Fruit fly (Drosophila melanogaster) whole organism, embryonic: ENCODE measurements around the gene CG32280.
A peak's percentile ranks its signal among the peaks of the same experiment; 100 is the strongest.

Experiments
- Asciz ChIP-seq: fragments of 200-800 bp; sonication (Bioruptor generic); optimal IDR thresholded peaks from 2 replicates; lab custom pipeline; 2017; ENCODE audit warnings: missing biosample characterization, mild to moderate bottlenecking, missing genetic modification characterization, missing genetic modification reagents
- Atf3 ChIP-seq: fragments of 200-800 bp; sonication (Bioruptor generic); optimal IDR thresholded peaks from 3 replicates; lab custom pipeline; 2016; ENCODE audit warnings: missing biosample characterization, missing genetic modification characterization
- Awh ChIP-seq: fragments of 200-800 bp; sonication (Bioruptor generic); IDR thresholded peaks from 2 replicates; pipeline ENCODE4, ENCODE4 v1.3.6; 2022; ENCODE audit warnings: missing biosample characterization, missing genetic modification characterization
- CG10959 ChIP-seq: fragments of 200-800 bp; sonication (Bioruptor generic); IDR thresholded peaks from 2 replicates; pipeline ENCODE4 v1.3.6; 2022; ENCODE audit warnings: missing biosample characterization, missing genetic modification characterization
- CG11723 ChIP-seq: fragments of 200-800 bp; sonication (Bioruptor generic); optimal IDR thresholded peaks from 2 replicates; lab custom pipeline; 2017; ENCODE audit warnings: missing biosample characterization, mild to moderate bottlenecking, missing genetic modification characterization
- CG12659 ChIP-seq: fragments of 200-800 bp; sonication (Bioruptor generic); optimal IDR thresholded peaks from 3 replicates; lab custom pipeline; 2017; ENCODE audit warnings: mild to moderate bottlenecking, missing biosample characterization, missing genetic modification reagents, missing genetic modification characterization
- CG12744 ChIP-seq: fragments of 200-800 bp; sonication (Bioruptor generic); optimal IDR thresholded peaks from 2 replicates; lab custom pipeline; 2016; ENCODE audit warnings: missing biosample characterization, missing genetic modification characterization
- CG13287 ChIP-seq: fragments of 200-800 bp; sonication (Bioruptor generic); IDR thresholded peaks from 2 replicates; pipeline ENCODE4 v1.3.6; 2022; ENCODE audit warnings: missing biosample characterization, missing genetic modification characterization; ENCODE audit not compliant: partially characterized antibody
- CG13775 ChIP-seq: fragments of 200-800 bp; sonication (Bioruptor generic); optimal IDR thresholded peaks from 3 replicates; lab custom pipeline; 2017; ENCODE audit warnings: missing biosample characterization, mild to moderate bottlenecking, missing genetic modification characterization
- CG15514 ChIP-seq: fragments of 200-800 bp; sonication (Bioruptor generic); optimal IDR thresholded peaks from 3 replicates; lab custom pipeline; 2017; ENCODE audit warnings: missing biosample characterization, missing genetic modification characterization, mild to moderate bottlenecking, moderate library complexity, missing genetic modification reagents
- CG17912 ChIP-seq: fragments of 200-800 bp; sonication (Bioruptor generic); optimal IDR thresholded peaks from 2 replicates; lab custom pipeline; 2018; ENCODE audit warnings: missing biosample characterization, mild to moderate bottlenecking, missing genetic modification characterization
- CG43689 ChIP-seq: fragments of 200-800 bp; sonication (Bioruptor generic); IDR thresholded peaks from 2 replicates; pipeline ENCODE4 v1.3.6; 2022; ENCODE audit warnings: missing biosample characterization, missing genetic modification characterization
- CG6175 ChIP-seq: fragments of 200-800 bp; sonication (Bioruptor generic); IDR thresholded peaks from 3 replicates; pipeline ENCODE4 v1.3.6; 2022; ENCODE audit warnings: missing biosample characterization, missing genetic modification characterization
- CG6765 ChIP-seq: fragments of 200-800 bp; sonication (Bioruptor generic); optimal IDR thresholded peaks from 3 replicates; lab custom pipeline; 2017; ENCODE audit warnings: missing biosample characterization, mild to moderate bottlenecking, missing genetic modification characterization
- CG7372 ChIP-seq: fragments of 200-800 bp; sonication (Bioruptor generic); IDR thresholded peaks from 2 replicates; pipeline ENCODE4 v1.3.6; 2022; ENCODE audit warnings: missing biosample characterization, missing genetic modification characterization
- CG7928 ChIP-seq: fragments of 200-800 bp; sonication (Bioruptor generic); optimal IDR thresholded peaks from 2 replicates; lab custom pipeline; 2017; ENCODE audit warnings: missing biosample characterization, mild to moderate bottlenecking, missing genetic modification characterization
- CG8944 ChIP-seq: fragments of 200-800 bp; sonication (Bioruptor generic); optimal IDR thresholded peaks from 3 replicates; lab custom pipeline; 2016; ENCODE audit warnings: missing biosample characterization, missing genetic modification characterization
- CG9817 ChIP-seq: fragments of 200-800 bp; sonication (Bioruptor generic); optimal IDR thresholded peaks from 2 replicates; lab custom pipeline; 2018; ENCODE audit warnings: missing biosample characterization, mild to moderate bottlenecking, missing genetic modification characterization, moderate library complexity
- D ChIP-seq, 2 experiments: fragments of 200-800 bp in 1 of 2; fragments of >200 bp in 1 of 2; sonication (Bioruptor generic) in 1 of 2; optimal IDR thresholded peaks; 2 replicates in 1 of 2; 3 replicates in 1 of 2; lab custom pipeline; 2017; ENCODE audit warnings: mild to moderate bottlenecking in 1 of 2, missing biosample characterization in 1 of 2, missing genetic modification characterization in 1 of 2, missing genetic modification reagents in 1 of 2
- Doc3 ChIP-seq: fragments of 200-800 bp; sonication (Bioruptor generic); IDR thresholded peaks from 3 replicates; pipeline ENCODE4 v1.3.6; 2022; ENCODE audit warnings: missing biosample characterization, missing genetic modification characterization; ENCODE audit not compliant: partially characterized antibody
- E2f2 ChIP-seq: fragments of 200-800 bp; sonication (Bioruptor generic); IDR thresholded peaks from 2 replicates; pipeline ENCODE4 v1.3.6; 2022; ENCODE audit warnings: missing biosample characterization, missing genetic modification characterization
- Gsc ChIP-seq: fragments of 200-800 bp; sonication (Bioruptor generic); IDR thresholded peaks from 2 replicates; pipeline ENCODE4 v1.3.6; 2022; ENCODE audit warnings: missing biosample characterization, missing genetic modification characterization
- HHEX ChIP-seq: fragments of 200-800 bp; sonication (Bioruptor generic); optimal IDR thresholded peaks from 3 replicates; lab custom pipeline; 2017; ENCODE audit warnings: missing biosample characterization, mild to moderate bottlenecking, missing genetic modification characterization, missing genetic modification reagents
- Hand ChIP-seq: fragments of 200-800 bp; sonication (Bioruptor generic); optimal IDR thresholded peaks from 2 replicates; lab custom pipeline; 2017; ENCODE audit warnings: mild to moderate bottlenecking, missing biosample characterization, missing genetic modification reagents, missing genetic modification characterization
- Hmr ChIP-seq: fragments of 200-800 bp; sonication (Bioruptor generic); optimal IDR thresholded peaks from 3 replicates; lab custom pipeline; 2017; ENCODE audit warnings: mild to moderate bottlenecking, missing biosample characterization, missing genetic modification reagents, missing genetic modification characterization
- Hr51 ChIP-seq, 2 experiments: fragments of 200-800 bp; sonication (Bioruptor generic); optimal IDR thresholded peaks; 2 replicates in 1 of 2; 3 replicates in 1 of 2; lab custom pipeline; 2016 to 2018; ENCODE audit warnings: missing biosample characterization in 2 of 2, missing genetic modification characterization in 2 of 2, mild to moderate bottlenecking in 1 of 2, moderate library complexity in 1 of 2
- Jarid2 ChIP-seq: fragments of 200-800 bp; sonication (Bioruptor generic); optimal IDR thresholded peaks from 3 replicates; lab custom pipeline; 2017; ENCODE audit warnings: mild to moderate bottlenecking, missing biosample characterization, missing genetic modification reagents, missing genetic modification characterization
- MTF-1 ChIP-seq: fragments of 200-800 bp; sonication (Bioruptor generic); optimal IDR thresholded peaks from 2 replicates; lab custom pipeline; 2018; ENCODE audit warnings: missing biosample characterization, mild to moderate bottlenecking, missing genetic modification characterization, borderline replicate concordance
- Sox102F ChIP-seq: fragments of 200-800 bp; sonication (Bioruptor generic); optimal IDR thresholded peaks from 2 replicates; lab custom pipeline; 2018; ENCODE audit warnings: missing biosample characterization, mild to moderate bottlenecking, missing genetic modification characterization, moderate library complexity
- Trl ChIP-seq, 3 experiments: fragments of >200 bp in 2 of 3; fragments of 200-800 bp in 1 of 3; sonication (Bioruptor generic) in 1 of 3; optimal IDR thresholded peaks; 2 replicates in 1 of 3; 3 replicates in 2 of 3; lab custom pipeline; 2016 to 2017; ENCODE audit warnings: missing biosample characterization in 1 of 3, missing genetic modification characterization in 1 of 3
- ac ChIP-seq: fragments of 200-800 bp; sonication (Bioruptor generic); optimal IDR thresholded peaks from 3 replicates; lab custom pipeline; 2017; ENCODE audit warnings: missing biosample characterization, mild to moderate bottlenecking, missing genetic modification characterization
- aop ChIP-seq: fragments of 200-800 bp; sonication (Bioruptor generic); IDR thresholded peaks from 2 replicates; pipeline ENCODE4 v1.3.6; 2022; ENCODE audit warnings: missing biosample characterization, missing genetic modification characterization
- bab2 ChIP-seq: fragments of 200-800 bp; sonication (Bioruptor generic); optimal IDR thresholded peaks from 2 replicates; lab custom pipeline; 2016; ENCODE audit warnings: missing biosample characterization, missing genetic modification characterization
- cg ChIP-seq: fragments of 200-800 bp; sonication (Bioruptor generic); optimal IDR thresholded peaks from 3 replicates; lab custom pipeline; 2019; ENCODE audit warnings: missing biosample characterization, mild to moderate bottlenecking, missing genetic modification characterization, moderate library complexity
- dmrt11E ChIP-seq: fragments of 200-800 bp; sonication (Bioruptor generic); optimal IDR thresholded peaks from 3 replicates; lab custom pipeline; 2018; ENCODE audit warnings: missing biosample characterization, mild to moderate bottlenecking, missing genetic modification characterization, moderate library complexity
- emc ChIP-seq: fragments of 200-800 bp; sonication (Bioruptor generic); optimal IDR thresholded peaks from 2 replicates; lab custom pipeline; 2016; ENCODE audit warnings: missing biosample characterization, missing genetic modification characterization
- eve ChIP-seq, 2 experiments: fragments of >200 bp; optimal IDR thresholded peaks; 2 replicates each; lab custom pipeline; 2017; ENCODE audit warnings: missing biosample characterization in 2 of 2, missing genetic modification characterization in 2 of 2
- gcm2 ChIP-seq: fragments of 200-800 bp; sonication (Bioruptor generic); optimal IDR thresholded peaks from 2 replicates; lab custom pipeline; 2016; ENCODE audit warnings: missing biosample characterization, missing genetic modification characterization
- gem ChIP-seq: fragments of 200-800 bp; sonication (Bioruptor generic); optimal IDR thresholded peaks from 2 replicates; lab custom pipeline; 2019; ENCODE audit warnings: missing biosample characterization, mild to moderate bottlenecking, missing genetic modification characterization, moderate library complexity
- rib ChIP-seq: fragments of 200-800 bp; sonication (Bioruptor generic); IDR thresholded peaks from 2 replicates; pipeline ENCODE4 v1.3.6; 2022; ENCODE audit warnings: missing biosample characterization, missing genetic modification characterization
- sc ChIP-seq, 3 experiments: fragments of >200 bp in 2 of 3; fragments of 200-800 bp in 1 of 3; sonication (Bioruptor generic) in 1 of 3; optimal IDR thresholded peaks; 2 replicates in 2 of 3; 3 replicates in 1 of 3; lab custom pipeline; 2017; ENCODE audit warnings: mild to moderate bottlenecking in 1 of 3, missing biosample characterization in 1 of 3, missing genetic modification characterization in 1 of 3, missing genetic modification reagents in 1 of 3
- seq ChIP-seq: fragments of 200-800 bp; sonication (Bioruptor generic); IDR thresholded peaks from 2 replicates; pipeline ENCODE4 v1.3.6; 2022; ENCODE audit warnings: missing biosample characterization, missing genetic modification characterization
- sima ChIP-seq: fragments of 200-800 bp; sonication (Bioruptor generic); optimal IDR thresholded peaks from 2 replicates; lab custom pipeline; 2016; ENCODE audit warnings: missing biosample characterization, missing genetic modification characterization
- sisA ChIP-seq: fragments of 200-800 bp; sonication (Bioruptor generic); IDR thresholded peaks from 2 replicates; pipeline ENCODE4 v1.3.6; 2022; ENCODE audit warnings: missing biosample characterization, missing genetic modification characterization
- slp2 ChIP-seq: fragments of 200-800 bp; sonication (Bioruptor generic); optimal IDR thresholded peaks from 2 replicates; lab custom pipeline; 2016; ENCODE audit warnings: missing biosample characterization, missing genetic modification characterization
- sqz ChIP-seq: fragments of 200-800 bp; sonication (Bioruptor generic); optimal IDR thresholded peaks from 3 replicates; lab custom pipeline; 2018; ENCODE audit warnings: missing biosample characterization, mild to moderate bottlenecking, missing genetic modification characterization
- ssp ChIP-seq: fragments of 200-800 bp; sonication (Bioruptor generic); IDR thresholded peaks from 2 replicates; pipeline ENCODE4 v1.3.6; 2022; ENCODE audit warnings: missing biosample characterization, missing genetic modification characterization
- trem ChIP-seq: fragments of 200-800 bp; optimal IDR thresholded peaks from 3 replicates; lab custom pipeline; 2019; ENCODE audit warnings: missing biosample characterization, mild to moderate bottlenecking, missing genetic modification characterization, moderate library complexity

CG32280 gene

dm6 chr3L:3179474-3179873 lies 14.5 kb downstream of the CG32280 start (continued):
- peak; percentile 81 for TF ChIP-seq CG7372
- peak; percentile 86 for TF ChIP-seq Awh (GFP tag; lab: Robert Waterston, UW)
- TF ChIP-seq Trl (optimal IDR thresholded peaks at IDR 0.05; lab: Kevin White, UChicago), result no peak
- TF ChIP-seq Trl (GFP tag; optimal IDR thresholded peaks at IDR 0.05; lab: Kevin White, UChicago), result peak; percentile 89
- TF ChIP-seq Hr51 (GFP tag; optimal IDR thresholded peaks at IDR 0.05; lab: Kevin White, UChicago), result peak; percentile 67 to 87
- peak; percentile 82 for TF ChIP-seq CG15514
- TF ChIP-seq trem (tag; lab: Kevin White, UChicago), result peak; percentile 87
- TF ChIP-seq seq (GFP tag; lab: Robert Waterston, UW), result peak; percentile 82
- TF ChIP-seq slp2 (GFP tag; lab: Kevin White, UChicago), result peak; percentile 70
- no peak for TF ChIP-seq D (optimal IDR thresholded peaks at IDR 0.05; lab: Kevin White, UChicago)
- TF ChIP-seq D (GFP tag; optimal IDR thresholded peaks at IDR 0.05; lab: Kevin White, UChicago), result peak; percentile 82
- TF ChIP-seq sima (GFP tag; lab: Kevin White, UChicago), result no peak
- TF ChIP-seq CG11723 (GFP tag; lab: Kevin White, UChicago), result peak; percentile 68
- peak; percentile 84 for TF ChIP-seq CG6765 (GFP tag; lab: Kevin White, UChicago)
- TF ChIP-seq CG12659 (GFP tag; lab: Kevin White, UChicago), result peak; percentile 81
- peak; percentile 51 for TF ChIP-seq CG7928
- no peak for TF ChIP-seq cg (GFP tag; lab: Kevin White, UChicago)
- TF ChIP-seq Jarid2 (GFP tag; lab: Kevin White, UChicago), result peak; percentile 56
- TF ChIP-seq CG9817 (tag; lab: Kevin White, UChicago), result peak; percentile 76
- no peak for TF ChIP-seq aop (GFP tag; lab: Robert Waterston, UW)
- TF ChIP-seq CG13775 (GFP tag; lab: Kevin White, UChicago), result peak; percentile 78
- peak; percentile 89 for TF ChIP-seq HHEX
- no peak for TF ChIP-seq sc (optimal IDR thresholded peaks at IDR 0.05; lab: Kevin White, UChicago)
- TF ChIP-seq sc (GFP tag; optimal IDR thresholded peaks at IDR 0.05; lab: Kevin White, UChicago), result peak; percentile 50
- no peak for TF ChIP-seq emc (GFP tag; lab: Kevin White, UChicago)
- TF ChIP-seq ac, result peak; percentile 26
- 0 out of 2 replicates have a peak, but pooled peaks have one; percentile 40 for TF ChIP-seq rib (GFP tag; lab: Robert Waterston, UW)
- no peak for TF ChIP-seq CG13287 (GFP tag; lab: Robert Waterston, UW)
- TF ChIP-seq gem (tag; lab: Kevin White, UChicago), result peak; percentile 93
- TF ChIP-seq CG6175 (GFP tag; lab: Robert Waterston, UW), result peak; percentile 78
- TF ChIP-seq Hand (GFP tag; lab: Kevin White, UChicago), result peak; percentile 64
- peak; percentile 31 for TF ChIP-seq Atf3 (GFP tag; lab: Kevin White, UChicago)
- no peak for TF ChIP-seq eve (GFP tag; optimal IDR thresholded peaks at IDR 0.05; lab: Kevin White, UChicago)
- TF ChIP-seq Doc3, result no peak
- TF ChIP-seq sisA (GFP tag; lab: Robert Waterston, UW), result peak; percentile 84
- peak; percentile 88 for TF ChIP-seq bab2 (GFP tag; lab: Kevin White, UChicago)
- peak; percentile 83 for TF ChIP-seq gcm2 (GFP tag; lab: Kevin White, UChicago)
- no peak for TF ChIP-seq Asciz (GFP tag; lab: Kevin White, UChicago)
- TF ChIP-seq CG12744, result peak; percentile 80
- peak; percentile 85 for TF ChIP-seq dmrt11E (tag; lab: Kevin White, UChicago)
- peak; percentile 86 for TF ChIP-seq Sox102F (GFP tag; lab: Kevin White, UChicago)
- peak; percentile 65 for TF ChIP-seq E2f2 (GFP tag; lab: Robert Waterston, UW)
- TF ChIP-seq CG17912 (GFP tag; lab: Kevin White, UChicago), result no peak
- peak; percentile 22 for TF ChIP-seq CG8944 (GFP tag; lab: Kevin White, UChicago)
- no peak for TF ChIP-seq sqz (GFP tag; lab: Kevin White, UChicago)
- peak; percentile 75 for TF ChIP-seq MTF-1 (GFP tag; lab: Kevin White, UChicago)
- TF ChIP-seq CG43689 (GFP tag; lab: Robert Waterston, UW), result no peak
- TF ChIP-seq Hmr, result peak; percentile 89
- TF ChIP-seq CG10959 (GFP tag; lab: Robert Waterston, UW), result peak; percentile 61
- peak; percentile 75 for TF ChIP-seq ssp (GFP tag; lab: Robert Waterston, UW)
- TF ChIP-seq Gsc, result peak; percentile 57; the same call in 1 of the 2 replicates
